Fruit fly (Drosophila melanogaster) whole organism, wandering third instar larva: Measurements from ENCODE around the gene CadN2.

Experiments used
- Abd-B ChIP-seq: fragments of >200 bp; optimal IDR thresholded peaks from 2 replicates; lab custom pipeline; 2017; ENCODE audit warnings: missing biosample characterization, missing genetic modification characterization
- CG32264 ChIP-seq: fragments of 200-800 bp; sonication (Bioruptor generic); optimal IDR thresholded peaks from 2 replicates; lab custom pipeline; 2016; ENCODE audit warnings: missing biosample characterization, missing genetic modification characterization
- CG9705 ChIP-seq: fragments of 200-800 bp; sonication (Bioruptor generic); optimal IDR thresholded peaks from 2 replicates; lab custom pipeline; 2018; ENCODE audit warnings: missing biosample characterization, mild to moderate bottlenecking, missing genetic modification characterization
- CrebA ChIP-seq: fragments of 200-800 bp; sonication (Bioruptor generic); optimal IDR thresholded peaks from 2 replicates; lab custom pipeline; 2016; ENCODE audit warnings: missing biosample characterization, mild to moderate bottlenecking, missing genetic modification characterization, borderline replicate concordance
- Dfd ChIP-seq: fragments of >200 bp; optimal IDR thresholded peaks from 2 replicates; lab custom pipeline; 2017; ENCODE audit warnings: missing biosample characterization, missing genetic modification characterization
- Dif ChIP-seq: fragments of 200-275, 200-300 bp; sonication (Bioruptor generic); optimal IDR thresholded peaks from 2 replicates; lab custom pipeline; 2018; ENCODE audit warnings: missing biosample characterization, missing genetic modification characterization; ENCODE audit not compliant: partially characterized antibody
- GATAd ChIP-seq: sonication (Bioruptor generic); optimal IDR thresholded peaks from 2 replicates; lab custom pipeline; 2016; ENCODE audit warnings: missing biosample characterization, missing genetic modification characterization
- HLH106 ChIP-seq: fragments of 200-800 bp; optimal IDR thresholded peaks from 3 replicates; lab custom pipeline; 2019; ENCODE audit warnings: missing biosample characterization, mild to moderate bottlenecking, missing genetic modification characterization, moderate library complexity
- Hnf4 ChIP-seq: fragments of 200-800 bp; sonication (Bioruptor generic); optimal IDR thresholded peaks from 2 replicates; lab custom pipeline; 2016; ENCODE audit warnings: missing biosample characterization, mild to moderate bottlenecking, missing genetic modification characterization
- Hr83 ChIP-seq: fragments of 200-300 bp; sonication (Bioruptor generic); optimal IDR thresholded peaks from 2 replicates; lab custom pipeline; 2016; ENCODE audit warnings: missing biosample characterization, mild to moderate bottlenecking, missing genetic modification characterization, moderate library complexity; ENCODE audit not compliant: poor library complexity, severe bottlenecking
- Jra ChIP-seq: sonication (Bioruptor generic); optimal IDR thresholded peaks from 2 replicates; lab custom pipeline; 2016; ENCODE audit warnings: missing biosample characterization, missing genetic modification characterization
- Mio ChIP-seq: sonication (Bioruptor generic); optimal IDR thresholded peaks from 2 replicates; lab custom pipeline; 2016; ENCODE audit warnings: missing biosample characterization, missing genetic modification characterization
- Myc ChIP-seq: fragments of >200 bp; optimal IDR thresholded peaks from 2 replicates; lab custom pipeline; 2017
- OdsH ChIP-seq: fragments of 200-800 bp; sonication (Bioruptor generic); optimal IDR thresholded peaks from 2 replicates; lab custom pipeline; 2016; ENCODE audit warnings: missing biosample characterization, mild to moderate bottlenecking, missing genetic modification characterization
- Sp1 ChIP-seq: fragments of 200-800 bp; sonication (Bioruptor generic); optimal IDR thresholded peaks from 3 replicates; lab custom pipeline; 2019; ENCODE audit warnings: missing biosample characterization, mild to moderate bottlenecking, missing genetic modification characterization, moderate library complexity
- Vsx2 ChIP-seq: fragments of 200-300, 225-300 bp; sonication (Bioruptor generic); optimal IDR thresholded peaks from 2 replicates; lab custom pipeline; 2018; ENCODE audit warnings: missing biosample characterization, missing genetic modification characterization; ENCODE audit not compliant: partially characterized antibody
- br ChIP-seq: fragments of 200-800 bp; sonication (Bioruptor generic); optimal IDR thresholded peaks from 2 replicates; lab custom pipeline; 2016; ENCODE audit warnings: missing biosample characterization, missing genetic modification characterization
- brk ChIP-seq: fragments of 200-800 bp; sonication (Bioruptor generic); optimal IDR thresholded peaks from 2 replicates; lab custom pipeline; 2016; ENCODE audit warnings: missing biosample characterization, mild to moderate bottlenecking, missing genetic modification characterization
- dl ChIP-seq, 2 experiments: fragments of 175-275, 200-275 bp in 1 of 2; fragments of 200-275 bp in 1 of 2; sonication (Bioruptor generic); optimal IDR thresholded peaks; lab custom pipeline; 2018; ENCODE audit warnings: mild to moderate bottlenecking in 2 of 2, missing biosample characterization in 2 of 2, missing genetic modification characterization in 2 of 2, moderate library complexity in 2 of 2; ENCODE audit not compliant: partially characterized antibody in 2 of 2, insufficient read depth in 1 of 2
- dmrt93B ChIP-seq: fragments of 200-800 bp; sonication (Bioruptor generic); optimal IDR thresholded peaks from 2 replicates; lab custom pipeline; 2018; ENCODE audit warnings: missing biosample characterization, mild to moderate bottlenecking, missing genetic modification characterization
- dsf ChIP-seq: sonication (Bioruptor generic); optimal IDR thresholded peaks from 2 replicates; lab custom pipeline; 2016; ENCODE audit warnings: missing biosample characterization, missing genetic modification characterization, borderline replicate concordance
- ey ChIP-seq: fragments of 200-800 bp; sonication (Bioruptor generic); optimal IDR thresholded peaks from 2 replicates; lab custom pipeline; 2016; ENCODE audit warnings: missing biosample characterization, missing genetic modification characterization
- fru ChIP-seq: fragments of 200-800 bp; sonication (Bioruptor generic); optimal IDR thresholded peaks from 3 replicates; lab custom pipeline; 2016; ENCODE audit warnings: missing biosample characterization, mild to moderate bottlenecking, missing genetic modification characterization
- h ChIP-seq: fragments of 200-800 bp; sonication (Bioruptor generic); optimal IDR thresholded peaks from 3 replicates; lab custom pipeline; 2016; ENCODE audit warnings: missing biosample characterization, mild to moderate bottlenecking, missing genetic modification characterization
- jim ChIP-seq: fragments of 175-275, 200-325 bp; sonication (Bioruptor generic); optimal IDR thresholded peaks from 2 replicates; lab custom pipeline; 2016; ENCODE audit warnings: missing biosample characterization, mild to moderate bottlenecking, missing genetic modification characterization
- lola ChIP-seq: fragments of >200 bp; optimal IDR thresholded peaks from 2 replicates; lab custom pipeline; 2017; ENCODE audit warnings: missing biosample characterization, missing genetic modification characterization
- pan ChIP-seq: fragments of >200 bp; optimal IDR thresholded peaks from 2 replicates; lab custom pipeline; 2017
- psq ChIP-seq: fragments of 200-800 bp; sonication (Bioruptor generic); optimal IDR thresholded peaks from 3 replicates; lab custom pipeline; 2017; ENCODE audit warnings: missing biosample characterization, mild to moderate bottlenecking, missing genetic modification characterization, moderate library complexity
- rgr ChIP-seq: fragments of 200-800 bp; sonication (Bioruptor generic); optimal IDR thresholded peaks from 3 replicates; lab custom pipeline; 2016; ENCODE audit warnings: missing biosample characterization, mild to moderate bottlenecking, missing genetic modification characterization
- tai ChIP-seq: sonication (Bioruptor generic); optimal IDR thresholded peaks from 2 replicates; lab custom pipeline; 2016; ENCODE audit warnings: missing biosample characterization, missing genetic modification characterization
- usp ChIP-seq: fragments of >200 bp; optimal IDR thresholded peaks from 2 replicates; lab custom pipeline; 2017; ENCODE audit warnings: missing biosample characterization, missing genetic modification characterization

Gene CadN2

dm6 chr2L:17875147-17875546 is at the start of gene CadN2:
Gene CadN2 (minus strand): TSS chr2L:17875247.
- no peak for TF ChIP-seq dsf (GFP tag; lab: Kevin White, UChicago)
- no peak for TF ChIP-seq CrebA (GFP tag; lab: Kevin White, UChicago)
- TF ChIP-seq Vsx2 (GFP tag; lab: Kevin White, UChicago), result no peak
- TF ChIP-seq CG9705 (GFP tag; lab: Kevin White, UChicago), result no peak
- no peak for TF ChIP-seq Hr83 (GFP tag; lab: Kevin White, UChicago)
- no peak for TF ChIP-seq HLH106 (tag; lab: Kevin White, UChicago)
- no peak for TF ChIP-seq dmrt93B (GFP tag; lab: Kevin White, UChicago)
- TF ChIP-seq OdsH (GFP tag; lab: Kevin White, UChicago), result no peak
- TF ChIP-seq ey (GFP tag; lab: Kevin White, UChicago), result no peak
- no peak for TF ChIP-seq Myc (lab: Kevin White, UChicago)
- TF ChIP-seq tai (GFP tag; lab: Kevin White, UChicago), result no peak
- no peak for TF ChIP-seq Jra (GFP tag; lab: Kevin White, UChicago)
- TF ChIP-seq h, result no peak
- TF ChIP-seq br (GFP tag; lab: Kevin White, UChicago), result no peak
- TF ChIP-seq Dfd (GFP tag; lab: Kevin White, UChicago), result no peak
- TF ChIP-seq GATAd (GFP tag; lab: Kevin White, UChicago), result no peak
- no peak for TF ChIP-seq Dif
- TF ChIP-seq rgr (GFP tag; lab: Kevin White, UChicago), result no peak

DNA sequence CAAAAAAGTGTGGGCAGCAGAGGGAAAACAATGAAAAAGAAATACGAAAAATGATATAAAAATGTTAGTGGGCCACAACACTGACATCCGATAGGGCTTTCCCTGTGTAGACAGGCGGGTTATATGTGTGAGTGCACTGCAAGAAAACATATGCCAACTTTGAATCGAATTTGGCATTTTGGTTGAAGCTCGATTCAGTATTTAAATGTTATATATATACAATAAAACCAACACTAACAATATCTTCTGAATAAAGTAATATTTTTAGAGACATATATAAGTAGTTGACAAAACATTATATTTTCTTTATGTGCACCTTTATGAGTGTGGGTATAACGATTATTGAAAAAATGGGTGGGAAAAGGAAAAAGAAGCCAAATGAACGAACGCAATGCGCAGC is 46.5 kb upstream of the CadN2 start:
- TF ChIP-seq Dfd (GFP tag; lab: Kevin White, UChicago) (no peak), h (no peak), brk (GFP tag; lab: Kevin White, UChicago) (no peak), fru (GFP tag; lab: Kevin White, UChicago) (no peak), Dif (no peak), dsf (GFP tag; lab: Kevin White, UChicago) (no peak), Hnf4 (no peak), dmrt93B (GFP tag; lab: Kevin White, UChicago) (no peak), Mio (GFP tag; lab: Kevin White, UChicago) (no peak)

DNA sequence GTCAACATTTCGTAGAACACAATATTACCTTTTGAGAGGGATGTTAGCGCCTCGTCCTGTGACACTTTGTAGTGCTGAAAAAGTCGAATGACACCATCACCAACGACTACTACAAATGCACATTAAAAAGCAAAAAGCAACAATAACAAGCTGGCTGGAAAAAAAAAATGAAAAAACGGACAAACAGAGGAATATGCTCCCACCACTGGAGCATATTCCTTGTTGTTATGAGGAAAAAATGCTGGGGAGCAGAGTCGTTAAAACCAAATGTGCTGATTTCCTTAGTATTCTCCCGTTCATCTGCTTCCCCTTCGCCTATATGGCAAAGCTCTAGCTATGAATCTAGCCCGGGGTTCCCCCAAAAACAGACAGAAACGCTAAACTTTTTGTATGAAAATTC is 39.9 kb upstream of the CadN2 start, which contains the start of gene CG43271:
Gene CG43271, minus strand, starts transcription at position 101 of the 400 bp plus-strand sequence.
- TF ChIP-seq OdsH (GFP tag; lab: Kevin White, UChicago) (no peak), rgr (GFP tag; lab: Kevin White, UChicago) (no peak), pan (no peak)

dm6 chr2L:17903007-17903406 is 28.0 kb upstream of the CadN2 start:
- TF ChIP-seq brk (GFP tag; lab: Kevin White, UChicago) (no peak), jim (GFP tag; lab: Kevin White, UChicago) (no peak), tai (GFP tag; lab: Kevin White, UChicago) (no peak), rgr (GFP tag; lab: Kevin White, UChicago) (no peak), CG32264 (GFP tag; lab: Kevin White, UChicago) (no peak), GATAd (GFP tag; lab: Kevin White, UChicago) (no peak), ey (GFP tag; lab: Kevin White, UChicago) (no peak), lola (GFP tag; lab: Kevin White, UChicago) (no peak), h (no peak), dmrt93B (GFP tag; lab: Kevin White, UChicago) (no peak), Sp1 (GFP tag; lab: Kevin White, UChicago) (no peak), usp (no peak), br (GFP tag; lab: Kevin White, UChicago) (no peak), CG9705 (GFP tag; lab: Kevin White, UChicago) (no peak)

DNA sequence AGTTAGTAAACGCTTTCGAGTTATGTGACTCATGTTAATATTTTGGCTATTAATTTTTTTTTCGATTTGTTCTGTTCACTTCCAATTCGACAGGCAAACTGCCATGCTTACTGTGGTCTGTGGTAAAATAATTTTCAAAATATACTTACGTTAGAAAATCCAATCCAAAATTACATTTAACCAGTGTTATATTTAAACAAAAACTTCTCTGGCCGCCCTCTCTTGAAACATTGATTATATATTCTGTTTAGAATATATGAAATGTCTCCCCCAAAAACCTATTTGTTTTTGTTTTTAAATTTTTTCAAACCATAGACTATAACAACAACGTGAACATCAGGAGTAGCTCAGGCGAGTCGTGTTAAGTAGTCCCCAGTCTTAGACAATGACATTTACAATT is 62.5 kb downstream of the CadN2 start, which contains the start of gene CG42830:
Gene CG42830, minus strand, starts transcription at position 101 of the 400 bp plus-strand sequence.
- no peak for TF ChIP-seq Sp1 (GFP tag; lab: Kevin White, UChicago)
- no peak for TF ChIP-seq Vsx2 (GFP tag; lab: Kevin White, UChicago)
- TF ChIP-seq rgr (GFP tag; lab: Kevin White, UChicago), result no peak
- no peak for TF ChIP-seq Dif
- no peak for TF ChIP-seq dl (GFP tag; optimal IDR thresholded peaks at IDR 0.05; lab: Kevin White, UChicago; ENCODE audit: insufficient read depth in 1 of 2, partially characterized antibody in 2 of 2)
- TF ChIP-seq HLH106 (tag; lab: Kevin White, UChicago), result no peak
- no peak for TF ChIP-seq psq
- no peak for TF ChIP-seq Hnf4
- TF ChIP-seq CG32264 (GFP tag; lab: Kevin White, UChicago), result no peak
- TF ChIP-seq fru (GFP tag; lab: Kevin White, UChicago), result no peak
- no peak for TF ChIP-seq Abd-B
- TF ChIP-seq jim (GFP tag; lab: Kevin White, UChicago), result no peak
- TF ChIP-seq dmrt93B (GFP tag; lab: Kevin White, UChicago), result no peak
- TF ChIP-seq Hr83 (GFP tag; lab: Kevin White, UChicago), result no peak
